Fruit fly (Drosophila melanogaster): ENCODE data around the gene hb.

hb gene

dm6 chr3R:8744198-8744597, 46.6 kb upstream of the hb start (continued):
- TF ChIP-seq Sox102F (GFP tag; optimal IDR thresholded peaks at IDR 0.05) (peak; percentile 58), CG9215 (GFP tag; IDR thresholded peaks at IDR 0.05) (peak; percentile 23; the same call in 1 of the 2 replicates), B-H2 (GFP tag; optimal IDR thresholded peaks at IDR 0.05) (no peak), CG43689 (GFP tag; IDR thresholded peaks at IDR 0.05) (no peak), HLH3B (GFP tag; IDR thresholded peaks at IDR 0.05) (peak; percentile 57; the same call in 1 of the 2 replicates), CG17568 (GFP tag; optimal IDR thresholded peaks at IDR 0.05) (no peak), pb (GFP tag; optimal IDR thresholded peaks at IDR 0.05) (no peak), CG31224 (GFP tag; IDR thresholded peaks at IDR 0.05) (no peak), CG34376 (GFP tag; optimal IDR thresholded peaks at IDR 0.05) (no peak), CHES-1-like (GFP tag; optimal IDR thresholded peaks at IDR 0.05) (no peak), CG13624 (GFP tag; optimal IDR thresholded peaks at IDR 0.05) (no peak), CG10543 (GFP tag; optimal IDR thresholded peaks at IDR 0.05) (peak; percentile 9), CG7372 (GFP tag; IDR thresholded peaks at IDR 0.05) (0 out of 2 replicates have a peak, but pooled peaks have one; percentile 33), vfl (GFP tag; optimal IDR thresholded peaks at IDR 0.05) (peak; percentile 8), Bgb (GFP tag; IDR thresholded peaks at IDR 0.05; ENCODE audit: partially characterized antibody) (no peak), chif (GFP tag; optimal IDR thresholded peaks at IDR 0.05) (peak in 1 of 2 experiments; percentile 45), mld (GFP tag; IDR thresholded peaks at IDR 0.05; ENCODE audit: partially characterized antibody) (no peak), CG34422 (GFP tag; IDR thresholded peaks at IDR 0.05) (no peak), sisA (GFP tag; IDR thresholded peaks at IDR 0.05) (peak; percentile 54), NFAT (GFP tag; IDR thresholded peaks at IDR 0.05) (no peak), sim (GFP tag; IDR thresholded peaks at IDR 0.05) (no peak), tup (GFP tag; optimal IDR thresholded peaks at IDR 0.05) (peak; percentile 16), bigmax (GFP tag; optimal IDR thresholded peaks at IDR 0.05) (no peak), nau (GFP tag; optimal IDR thresholded peaks at IDR 0.05) (no peak), CG6791 (GFP tag; IDR thresholded peaks at IDR 0.05; ENCODE audit: partially characterized antibody) (no peak), CG9609 (GFP tag; optimal IDR thresholded peaks at IDR 0.05) (peak; percentile 41), CG12391 (tag; optimal IDR thresholded peaks at IDR 0.05) (peak; percentile 43), GATAe (GFP tag; conservative IDR thresholded peaks at IDR 0.05) (no peak), twi (tag; optimal IDR thresholded peaks at IDR 0.05) (no peak), ATbp (GFP tag; optimal IDR thresholded peaks at IDR 0.05) (peak; percentile 61), ci (GFP tag; IDR thresholded peaks at IDR 0.05) (peak; percentile 63; the same call in 2 of the 3 replicates), CG1603 (tag; optimal IDR thresholded peaks at IDR 0.05) (peak; percentile 44), Ravus (GFP tag; IDR thresholded peaks at IDR 0.05) (no peak), repo (GFP tag; optimal IDR thresholded peaks at IDR 0.05) (no peak), PHDP (tag; optimal IDR thresholded peaks at IDR 0.05) (peak; percentile 52), Hsf (GFP tag; optimal IDR thresholded peaks at IDR 0.05) (peak; percentile 46), psq (GFP tag; optimal IDR thresholded peaks at IDR 0.05) (no peak), CG4617 (GFP tag; optimal IDR thresholded peaks at IDR 0.05; ENCODE audit: borderline replicate concordance) (no peak), MBD-R2 (GFP tag; IDR thresholded peaks at IDR 0.05) (no peak), HLH54F (GFP tag; optimal IDR thresholded peaks at IDR 0.05) (peak; percentile 23), Fer3 (tag; optimal IDR thresholded peaks at IDR 0.05) (no peak), pnt (GFP tag; optimal IDR thresholded peaks at IDR 0.05) (peak; percentile 61), CG2712 (tag; optimal IDR thresholded peaks at IDR 0.05) (peak; percentile 59), row (GFP tag; IDR thresholded peaks at IDR 0.05) (peak; percentile 85), Dip3 (GFP tag; optimal IDR thresholded peaks at IDR 0.05) (peak; percentile 53), CG16863 (GFP tag; optimal IDR thresholded peaks at IDR 0.05) (peak; percentile 26), Awh (GFP tag; IDR thresholded peaks at IDR 0.05) (0 out of 2 replicates have a peak, but pooled peaks have one; percentile 62), CG14710 (tag; optimal IDR thresholded peaks at IDR 0.05) (no peak), CG8944 (GFP tag; optimal IDR thresholded peaks at IDR 0.05) (peak; percentile 51), CG14050 (GFP tag; IDR thresholded peaks at IDR 0.05) (peak; percentile 12; the same call in 2 of the 3 replicates), B-H1 (GFP tag; IDR thresholded peaks at IDR 0.05) (peak; percentile 11; the same call in 1 of the 3 replicates)

Measured in whole organism, embryonic.